Worm (Caenorhabditis elegans) whole organism, L3 larva: ENCODE measurements around the gene F59A6.12.

Source experiments
- R02D3.7 ChIP-seq: fragments of 150-350 bp; optimal IDR thresholded peaks from 2 replicates; lab custom pipeline; 2014; ENCODE audit warnings: missing biosample characterization, missing genetic modification characterization
- ZK546.5 ChIP-seq: sonication (generic microtip); optimal IDR thresholded peaks from 2 replicates; lab custom pipeline; 2017; ENCODE audit warnings: missing biosample characterization, missing genetic modification characterization
- aly-2 ChIP-seq: fragments of 150-350 bp; optimal IDR thresholded peaks from 2 replicates; lab custom pipeline; 2014; ENCODE audit warnings: missing biosample characterization, missing genetic modification characterization
- ama-1 ChIP-seq: fragments of 150-350 bp; optimal IDR thresholded peaks from 2 replicates; lab custom pipeline; 2018
- ceh-16 ChIP-seq: sonication (generic microtip); optimal IDR thresholded peaks from 2 replicates; lab custom pipeline; 2017; ENCODE audit warnings: missing biosample characterization, missing genetic modification characterization
- ceh-28 ChIP-seq: fragments of 150-350 bp; optimal IDR thresholded peaks from 2 replicates; lab custom pipeline; 2014; ENCODE audit warnings: missing biosample characterization, missing genetic modification reagents, missing genetic modification characterization
- ceh-82 ChIP-seq: fragments of 150-350 bp; optimal IDR thresholded peaks from 2 replicates; lab custom pipeline; 2014; ENCODE audit warnings: missing biosample characterization, missing genetic modification characterization
- ceh-9 ChIP-seq: sonication (generic microtip); optimal IDR thresholded peaks from 2 replicates; lab custom pipeline; 2018; ENCODE audit warnings: missing biosample characterization, missing genetic modification characterization
- daf-12 ChIP-seq: fragments of 150-350 bp; optimal IDR thresholded peaks from 2 replicates; lab custom pipeline; 2014; ENCODE audit warnings: missing biosample characterization, missing genetic modification reagents, missing genetic modification characterization
- egl-27 ChIP-seq: sonication (generic microtip); optimal IDR thresholded peaks from 4 replicates; lab custom pipeline; 2017; ENCODE audit warnings: missing biosample characterization, missing genetic modification reagents, missing genetic modification characterization
- egl-5 ChIP-seq: fragments of 150-350 bp; optimal IDR thresholded peaks from 2 replicates; lab custom pipeline; 2017; ENCODE audit warnings: missing biosample characterization, missing genetic modification reagents, missing genetic modification characterization, inconsistent platforms
- elt-1 ChIP-seq: fragments of 150-350 bp; optimal IDR thresholded peaks from 2 replicates; lab custom pipeline; 2014; ENCODE audit warnings: missing biosample characterization, missing genetic modification characterization
- elt-2 ChIP-seq: sonication (generic microtip); optimal IDR thresholded peaks from 2 replicates; lab custom pipeline; 2016; ENCODE audit warnings: missing genetic modification reagents, mild to moderate bottlenecking, missing genetic modification characterization, missing compliant biosample characterization
- elt-3 ChIP-seq, 3 experiments: fragments of 150-350 bp in 1 of 3; sonication (generic microtip) in 2 of 3; optimal IDR thresholded peaks; 2 replicates in 2 of 3; 4 replicates in 1 of 3; lab custom pipeline; 2014 to 2017; ENCODE audit warnings: missing biosample characterization in 3 of 3, missing genetic modification characterization in 3 of 3
- eor-1 ChIP-seq, 2 experiments: fragments of 150-350 bp; optimal IDR thresholded peaks; 2 replicates each; lab custom pipeline; 2014 to 2018; ENCODE audit warnings: missing biosample characterization in 2 of 2, missing genetic modification characterization in 2 of 2
- fkh-10 ChIP-seq: sonication (generic microtip); optimal IDR thresholded peaks from 2 replicates; lab custom pipeline; 2017; ENCODE audit warnings: missing biosample characterization, missing genetic modification reagents, missing genetic modification characterization
- fkh-2 ChIP-seq: fragments of 150-350 bp; optimal IDR thresholded peaks from 2 replicates; lab custom pipeline; 2014; ENCODE audit warnings: missing biosample characterization, missing genetic modification reagents, missing genetic modification characterization
- fos-1 ChIP-seq: fragments of 150-350 bp; optimal IDR thresholded peaks from 2 replicates; lab custom pipeline; 2014; ENCODE audit warnings: missing biosample characterization, missing genetic modification characterization
- hmg-11 ChIP-seq: sonication (generic microtip); optimal IDR thresholded peaks from 2 replicates; lab custom pipeline; 2016; ENCODE audit warnings: missing genetic modification characterization, missing compliant biosample characterization
- jun-1 ChIP-seq: fragments of 150-350 bp; optimal IDR thresholded peaks from 2 replicates; lab custom pipeline; 2014; ENCODE audit warnings: missing biosample characterization, missing genetic modification reagents, missing genetic modification characterization
- lin-15B ChIP-seq: fragments of 150-350 bp; optimal IDR thresholded peaks from 2 replicates; lab custom pipeline; 2014; ENCODE audit warnings: missing biosample characterization, missing genetic modification characterization
- lin-39 ChIP-seq: fragments of 150-350 bp; optimal IDR thresholded peaks from 2 replicates; lab custom pipeline; 2018; ENCODE audit warnings: missing biosample characterization, missing genetic modification reagents, missing genetic modification characterization
- lsy-12 ChIP-seq: sonication (generic microtip); optimal IDR thresholded peaks from 2 replicates; lab custom pipeline; 2016; ENCODE audit warnings: mild to moderate bottlenecking, missing genetic modification characterization, missing compliant biosample characterization
- mdl-1 ChIP-seq: fragments of 150-350 bp; optimal IDR thresholded peaks from 2 replicates; lab custom pipeline; 2014; ENCODE audit warnings: missing biosample characterization, missing genetic modification characterization
- mml-1 ChIP-seq: fragments of 150-350 bp; sonication (generic microtip); optimal IDR thresholded peaks from 3 replicates; lab custom pipeline; 2014; ENCODE audit warnings: missing biosample characterization, missing genetic modification characterization
- nfya-1 ChIP-seq: sonication (generic microtip); optimal IDR thresholded peaks from 2 replicates; lab custom pipeline; 2017; ENCODE audit warnings: missing genetic modification characterization, mild to moderate bottlenecking, missing compliant biosample characterization, antibody characterized with exemption, moderate library complexity; ENCODE audit not compliant: insufficient read depth
- nhr-11 ChIP-seq: fragments of 150-350 bp; optimal IDR thresholded peaks from 2 replicates; lab custom pipeline; 2014; ENCODE audit warnings: missing biosample characterization, missing genetic modification characterization
- nhr-12 ChIP-seq: fragments of 150-350 bp; optimal IDR thresholded peaks from 2 replicates; lab custom pipeline; 2014; ENCODE audit warnings: missing biosample characterization, missing genetic modification characterization
- nhr-23 ChIP-seq: fragments of 150-350 bp; optimal IDR thresholded peaks from 2 replicates; lab custom pipeline; 2014; ENCODE audit warnings: missing biosample characterization, missing genetic modification reagents, missing genetic modification characterization
- nhr-237 ChIP-seq: fragments of 150-350 bp; optimal IDR thresholded peaks from 2 replicates; lab custom pipeline; 2014; ENCODE audit warnings: missing biosample characterization, missing genetic modification characterization
- nhr-25 ChIP-seq: sonication (generic microtip); optimal IDR thresholded peaks from 2 replicates; lab custom pipeline; 2017; ENCODE audit warnings: missing biosample characterization, missing genetic modification characterization
- nhr-28 ChIP-seq: fragments of 150-350 bp; optimal IDR thresholded peaks from 2 replicates; lab custom pipeline; 2014; ENCODE audit warnings: missing biosample characterization, missing genetic modification characterization
- nhr-43 ChIP-seq: sonication (generic microtip); optimal IDR thresholded peaks from 2 replicates; lab custom pipeline; 2016; ENCODE audit warnings: mild to moderate bottlenecking, missing genetic modification characterization, missing compliant biosample characterization; ENCODE audit not compliant: poor library complexity, severe bottlenecking
- nhr-67 ChIP-seq: fragments of 150-350 bp; optimal IDR thresholded peaks from 2 replicates; lab custom pipeline; 2014; ENCODE audit warnings: missing biosample characterization, missing genetic modification characterization
- nhr-76 ChIP-seq: fragments of 150-350 bp; sonication (generic microtip); optimal IDR thresholded peaks from 5 replicates; lab custom pipeline; 2014; ENCODE audit warnings: missing biosample characterization, missing genetic modification characterization
- nhr-77 ChIP-seq: fragments of 150-350 bp; optimal IDR thresholded peaks from 2 replicates; lab custom pipeline; 2014; ENCODE audit warnings: missing biosample characterization, missing genetic modification characterization
- pha-4 ChIP-seq: fragments of 150-350 bp; optimal IDR thresholded peaks from 2 replicates; lab custom pipeline; 2014; ENCODE audit warnings: missing biosample characterization, missing genetic modification reagents, missing genetic modification characterization
- pqm-1 ChIP-seq: fragments of 150-350 bp; optimal IDR thresholded peaks from 2 replicates; lab custom pipeline; 2017; ENCODE audit warnings: missing biosample characterization, missing genetic modification characterization, inconsistent platforms
- sea-2 ChIP-seq: fragments of 150-350 bp; sonication (generic microtip); optimal IDR thresholded peaks from 4 replicates; lab custom pipeline; 2014; ENCODE audit warnings: missing biosample characterization, missing genetic modification reagents, missing genetic modification characterization
- skn-1 ChIP-seq: fragments of 150-350 bp; optimal IDR thresholded peaks from 2 replicates; lab custom pipeline; 2014; ENCODE audit warnings: missing biosample characterization, missing genetic modification characterization
- snpc-4 ChIP-seq: fragments of 150-350 bp; optimal IDR thresholded peaks from 2 replicates; lab custom pipeline; 2014; ENCODE audit warnings: missing biosample characterization, missing genetic modification characterization
- tbx-2 ChIP-seq: sonication (generic microtip); optimal IDR thresholded peaks from 2 replicates; lab custom pipeline; 2016; ENCODE audit warnings: mild to moderate bottlenecking, missing genetic modification characterization, missing compliant biosample characterization
- unc-39 ChIP-seq: sonication (generic microtip); optimal IDR thresholded peaks from 4 replicates; lab custom pipeline; 2017; ENCODE audit warnings: missing biosample characterization, missing genetic modification characterization
- unc-62 ChIP-seq: fragments of 150-350 bp; sonication (generic microtip); optimal IDR thresholded peaks from 4 replicates; lab custom pipeline; 2014; ENCODE audit warnings: missing biosample characterization, missing genetic modification reagents, missing genetic modification characterization
- zag-1 ChIP-seq: fragments of 150-350 bp; optimal IDR thresholded peaks from 2 replicates; lab custom pipeline; 2014; ENCODE audit warnings: missing biosample characterization, missing genetic modification characterization
- ztf-11 ChIP-seq: fragments of 150-350 bp; optimal IDR thresholded peaks from 2 replicates; lab custom pipeline; 2014; ENCODE audit warnings: missing biosample characterization, missing genetic modification characterization
- ztf-4 ChIP-seq: fragments of 150-350 bp; optimal IDR thresholded peaks from 2 replicates; lab custom pipeline; 2014; ENCODE audit warnings: missing biosample characterization, missing genetic modification characterization

Gene F59A6.12

ce11 chrII:5057315-5057714 is 45.4 kb upstream of the F59A6.12 start (continued):
- TF ChIP-seq mml-1: no peak
- TF ChIP-seq egl-5: peak; percentile 61
- no peak for TF ChIP-seq ceh-82 (tag; lab: Kevin White, UChicago)
- no peak for TF ChIP-seq fos-1 (tag; lab: Kevin White, UChicago)
- TF ChIP-seq snpc-4 (tag; lab: Kevin White, UChicago): peak; percentile 99
- TF ChIP-seq R02D3.7 (tag; lab: Kevin White, UChicago): no peak
- no peak for TF ChIP-seq ZK546.5 (tag; lab: Kevin White, UChicago)
- TF ChIP-seq nhr-43 (tag; lab: Kevin White, UChicago): peak; percentile 84

DNA sequence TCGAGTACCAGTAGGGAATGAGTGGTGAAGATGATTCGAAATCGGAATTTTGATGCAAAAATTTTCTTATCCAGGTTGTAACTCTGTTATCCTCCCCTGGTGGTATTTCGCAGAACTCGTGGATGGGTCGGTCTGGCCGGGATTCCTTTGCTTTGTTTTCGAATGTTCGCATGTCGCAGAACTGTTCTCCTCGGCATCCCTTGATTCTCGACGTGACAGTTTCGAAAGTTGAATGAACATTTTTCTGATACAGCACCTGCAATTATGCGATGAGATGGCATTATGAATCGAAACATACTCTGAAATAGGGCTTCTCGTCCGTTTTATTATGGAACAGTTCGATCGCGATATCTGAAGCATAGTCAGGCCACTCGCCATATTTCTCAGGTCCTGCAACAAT is 44.4 kb upstream of the F59A6.12 start:
- TF ChIP-seq elt-2 (peak; percentile 2), lin-39 (no peak)

DNA sequence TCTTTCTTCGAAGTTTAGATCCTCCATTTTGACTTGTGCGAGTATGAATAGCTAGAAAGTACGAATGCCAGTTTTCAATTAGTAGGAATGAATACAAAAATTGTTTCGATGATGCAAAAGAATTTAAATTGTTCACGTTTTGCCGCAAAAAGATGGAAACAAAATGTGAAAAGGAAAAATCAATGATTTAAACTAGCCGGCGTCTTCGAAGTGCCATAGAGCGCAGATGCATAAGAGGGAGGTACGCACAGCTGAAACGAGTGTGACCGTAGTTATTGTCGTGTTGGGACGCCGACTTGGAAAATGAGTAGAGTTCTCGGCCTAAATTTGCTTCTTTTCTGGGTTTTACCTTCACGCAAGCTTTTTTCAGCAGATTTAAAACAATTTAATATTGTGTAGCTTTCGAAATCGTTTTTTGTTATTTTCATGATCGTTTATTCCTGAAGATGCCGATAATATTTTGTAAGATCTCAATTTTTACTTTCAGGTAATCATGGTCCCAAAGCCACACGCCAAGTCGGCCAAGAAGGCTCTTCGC is 43.3 kb upstream of the F59A6.12 start, which contains the start of the genes ify-1 and rpl-22:
Gene ify-1 (minus strand): TSS at position 51 of the 538 bp plus-strand sequence.
Gene rpl-22 (plus strand): TSS at position 488 of the 538 bp plus-strand sequence.
- TF ChIP-seq lin-15B (tag; lab: Kevin White, UChicago): peak; percentile 98
- TF ChIP-seq skn-1 (tag; lab: Kevin White, UChicago): peak; percentile 91
- peak; percentile 57 for TF ChIP-seq tbx-2 (tag; lab: Kevin White, UChicago)
- TF ChIP-seq pha-4 (tag; lab: Kevin White, UChicago): peak; percentile 99
- peak; percentile 89 for TF ChIP-seq ceh-28 (tag; lab: Kevin White, UChicago)
- peak; percentile 91 for TF ChIP-seq pqm-1 (tag; lab: Kevin White, UChicago)
- TF ChIP-seq nhr-12 (tag; lab: Kevin White, UChicago): no peak
- TF ChIP-seq lsy-12 (tag; lab: Kevin White, UChicago): peak; percentile 78
- TF ChIP-seq nhr-25 (tag; lab: Kevin White, UChicago): peak; percentile 99
- TF ChIP-seq zag-1 (tag; lab: Kevin White, UChicago): no peak
- no peak for TF ChIP-seq unc-39 (tag; lab: Kevin White, UChicago)
- TF ChIP-seq elt-1 (tag; lab: Kevin White, UChicago): peak; percentile 47
- TF ChIP-seq ama-1 (lab: Kevin White, UChicago): peak; percentile 90
- peak; percentile 58 for TF ChIP-seq unc-62 (GFP tag; lab: Kevin White, UChicago)
- no peak for TF ChIP-seq nhr-67 (tag; lab: Kevin White, UChicago)
- no peak for TF ChIP-seq mdl-1 (tag; lab: Kevin White, UChicago)
- TF ChIP-seq daf-12: no peak
- peak; percentile 77 for TF ChIP-seq jun-1 (tag; lab: Kevin White, UChicago)
- peak; percentile 96 for TF ChIP-seq snpc-4 (tag; lab: Kevin White, UChicago)
- peak; percentile 99 for TF ChIP-seq nfya-1 (tag; lab: Kevin White, UChicago)
- peak; percentile 94 for TF ChIP-seq nhr-43 (tag; lab: Kevin White, UChicago)
- TF ChIP-seq egl-27: no peak
- no peak for TF ChIP-seq nhr-28 (tag; lab: Kevin White, UChicago)
- no peak for TF ChIP-seq fkh-2 (tag; lab: Kevin White, UChicago)
- no peak for TF ChIP-seq eor-1 (tag; optimal IDR thresholded peaks at IDR 0.05; lab: Kevin White, UChicago)
- TF ChIP-seq R02D3.7 (tag; lab: Kevin White, UChicago): peak; percentile 84
- TF ChIP-seq fos-1 (tag; lab: Kevin White, UChicago): no peak
- TF ChIP-seq mml-1: no peak
- TF ChIP-seq egl-5: peak; percentile 94
- TF ChIP-seq nhr-77 (tag; lab: Kevin White, UChicago): peak; percentile 13
- peak; percentile 67 for TF ChIP-seq ztf-4
- no peak for TF ChIP-seq ztf-11
- TF ChIP-seq elt-3 (tag; optimal IDR thresholded peaks at IDR 0.05; lab: Kevin White, UChicago): no peak
- TF ChIP-seq hmg-11 (tag; lab: Kevin White, UChicago): peak; percentile 86
- TF ChIP-seq nhr-23 (tag; lab: Kevin White, UChicago): peak; percentile 98
- TF ChIP-seq ceh-16 (tag; lab: Kevin White, UChicago): no peak
- TF ChIP-seq sea-2 (GFP tag; lab: Kevin White, UChicago): no peak
- peak; percentile 53 for TF ChIP-seq fkh-10 (GFP tag; lab: Kevin White, UChicago)
- peak; percentile 48 for TF ChIP-seq ceh-82 (tag; lab: Kevin White, UChicago)
- TF ChIP-seq lin-39: peak; percentile 96
- TF ChIP-seq nhr-11: peak; percentile 82
- TF ChIP-seq elt-2: peak; percentile 98
- TF ChIP-seq nhr-237 (tag; lab: Kevin White, UChicago): no peak
- TF ChIP-seq nhr-76 (tag; lab: Kevin White, UChicago): peak; percentile 11
- no peak for TF ChIP-seq aly-2 (tag; lab: Kevin White, UChicago)
- TF ChIP-seq ceh-9 (tag; lab: Kevin White, UChicago): no peak
- TF ChIP-seq ZK546.5 (tag; lab: Kevin White, UChicago): peak; percentile 37
